Fruit fly (Drosophila melanogaster) whole organism, embryonic: ENCODE data around the gene CG4733.

ENCODE experiments used
- CG10267 ChIP-seq: fragments of 200-800 bp; sonication (Bioruptor generic); optimal IDR thresholded peaks from 2 replicates; lab custom pipeline; 2018; ENCODE audit warnings: missing biosample characterization, mild to moderate bottlenecking, missing genetic modification characterization, moderate library complexity
- CG16813 ChIP-seq: fragments of 200-800 bp; sonication (Bioruptor generic); IDR thresholded peaks from 3 replicates; pipeline ENCODE4 v1.3.6; 2022; ENCODE audit warnings: missing biosample characterization, missing genetic modification characterization; ENCODE audit not compliant: partially characterized antibody
- croc ChIP-seq: fragments of 200-800 bp; sonication (Bioruptor generic); conservative IDR thresholded peaks from 3 replicates; pipeline ENCODE4 v1.3.6; 2022; ENCODE audit warnings: missing biosample characterization, missing genetic modification characterization

DNA sequence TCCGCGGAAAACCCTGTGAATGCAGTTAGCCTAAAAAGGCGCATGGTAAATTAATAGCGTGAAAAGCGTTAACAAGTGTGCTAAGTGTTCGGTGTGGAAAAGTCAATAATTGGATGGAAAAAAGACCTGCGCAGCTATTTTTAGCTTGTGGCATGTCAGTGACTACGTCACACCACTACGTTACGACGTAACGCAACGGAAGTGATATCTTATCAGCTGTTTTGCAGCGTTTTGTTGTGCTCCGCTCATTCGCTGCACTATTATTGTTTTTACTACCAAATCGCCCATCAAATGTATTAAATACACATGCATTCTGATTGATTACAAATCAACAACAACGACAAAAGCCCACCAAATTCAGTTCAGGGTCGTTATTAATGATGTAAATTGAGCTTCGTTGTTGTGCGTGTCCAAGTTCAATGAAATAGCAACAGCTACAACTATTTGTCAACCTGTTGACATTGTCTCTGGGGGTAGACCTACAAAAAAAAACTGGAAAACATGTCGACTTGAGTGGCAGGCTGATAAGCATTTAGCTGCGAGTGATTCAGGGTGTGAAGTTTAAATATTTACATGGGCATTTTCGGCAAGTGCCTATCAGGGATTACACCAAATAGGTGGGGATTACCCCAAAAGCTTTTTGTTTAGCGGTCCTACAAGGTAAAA is 42.8 kb upstream of the CG4733 start:
- no peak for TF ChIP-seq croc (GFP tag; lab: Robert Waterston, UW)
- TF ChIP-seq CG16813 (GFP tag; lab: Robert Waterston, UW) = no peak
- TF ChIP-seq CG10267 (tag; lab: Kevin White, UChicago) = no peak
